Fruit fly (Drosophila melanogaster) Kc167 (cell line): ENCODE data around the gene Scgalpha.

Source experiments
- Sin3A ChIP-seq: fragments of >200 bp; optimal IDR thresholded peaks from 2 replicates; lab custom pipeline; 2018; ENCODE audit warnings: missing external identifiers
- h ChIP-seq: fragments of >200 bp; optimal IDR thresholded peaks from 3 replicates; lab custom pipeline; 2018; ENCODE audit warnings: missing external identifiers
- psq ChIP-seq: fragments of >200 bp; optimal IDR thresholded peaks from 2 replicates; lab custom pipeline; 2017; ENCODE audit warnings: missing external identifiers
- ttk ChIP-seq: sonication (Bioruptor generic); optimal IDR thresholded peaks from 2 replicates; lab custom pipeline; 2017; ENCODE audit warnings: missing external identifiers

- TF ChIP-seq h (lab: Kevin White, UChicago) (no peak), ttk (lab: Kevin White, UChicago) (no peak), psq (lab: Kevin White, UChicago) (no peak), Sin3A (lab: Kevin White, UChicago) (no peak)
Observed at dm6 chr2L:8325150-8325549, 21.9 kb downstream of the Scgalpha start, which contains the start of gene CG7781.
